Fruit fly (Drosophila melanogaster): ENCODE data around the gene CG43338.

CG43338 gene

dm6 chr2L:18620153-18620552 lies 50.9 kb downstream of the CG43338 start:
- no peak for TF ChIP-seq CG17801 (GFP tag; optimal IDR thresholded peaks at IDR 0.05; ENCODE audit: partially characterized antibody)

dm6 chr2L:18617003-18617402 lies 54.0 kb downstream of the CG43338 start, which contains the start of gene MESR3:
TSS of gene MESR3 (plus strand) at chr2L:18617256.
- TF ChIP-seq CG17801 (GFP tag; optimal IDR thresholded peaks at IDR 0.05; ENCODE audit: partially characterized antibody) = peak; percentile 76

Data from ovary, adult (tissue).